ENCODE assay signal across 6 fruit fly cellular contexts in the genomic region with DNA sequence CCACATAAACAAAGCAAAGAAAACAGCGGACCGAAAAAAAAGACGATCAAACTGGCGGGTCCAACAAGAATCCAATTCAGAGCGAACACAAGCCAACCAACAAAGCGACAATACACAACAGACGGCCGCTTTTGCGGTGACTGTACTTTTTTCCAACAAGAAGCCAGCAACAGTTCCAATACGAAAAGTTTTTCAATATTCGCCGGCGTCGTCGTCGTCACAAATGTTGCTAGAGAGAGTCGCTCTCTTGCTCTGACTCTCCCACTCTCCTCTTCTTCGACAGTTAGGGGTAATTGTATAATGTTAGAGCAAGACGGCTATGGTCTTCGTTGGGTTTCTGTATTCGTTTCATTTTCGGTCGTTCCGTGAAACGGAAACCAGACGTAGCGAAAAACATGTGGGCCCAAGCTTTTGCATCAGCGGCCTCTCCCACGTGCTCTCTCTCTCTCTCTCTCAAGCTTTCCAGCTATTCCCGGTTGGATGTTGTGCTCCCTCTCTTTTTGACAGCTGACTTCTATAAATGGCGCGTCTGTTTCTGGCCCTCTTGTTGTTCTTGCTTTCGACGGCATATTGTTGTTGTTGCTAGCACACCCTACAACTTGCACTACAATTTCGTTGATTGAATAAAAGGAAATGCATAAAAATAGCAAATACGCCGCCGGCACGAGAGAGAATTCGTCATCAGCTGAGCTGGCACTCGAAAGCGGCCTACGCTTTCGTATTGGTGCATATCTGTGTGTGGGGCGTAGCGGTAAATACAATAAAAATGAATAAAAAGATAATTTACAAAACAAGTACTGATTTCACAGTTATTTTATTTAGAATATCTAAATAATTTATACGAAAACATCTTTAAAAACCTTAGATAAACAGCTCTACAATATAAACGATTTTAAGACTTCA.
TF ChIP-seq lines count a peak whose summit lies in the region.

No protein-coding gene starts in this region.

- TF ChIP-seq CTCF in whole organism, embryonic (GFP tag; optimal IDR thresholded peaks at IDR 0.05; lab: Kevin White, UChicago), result peak; percentile 51

TF ChIP-seq in whole organism, 6 proteins besides CTCF, POLR2A, EP300 and RAD21:
- no peak for TF ChIP-seq psq (optimal IDR thresholded peaks at IDR 0.05; lab: Kevin White, UChicago)
- no peak for TF ChIP-seq CG8478 (optimal IDR thresholded peaks at IDR 0.05; lab: Kevin White, UChicago)
- peak in 1 of 2 experiments; percentile 73 for TF ChIP-seq EcR (GFP tag; optimal IDR thresholded peaks at IDR 0.05; lab: Kevin White, UChicago)
- no peak for TF ChIP-seq usp (GFP tag; optimal IDR thresholded peaks at IDR 0.05; lab: Kevin White, UChicago)
- TF ChIP-seq pan (optimal IDR thresholded peaks at IDR 0.05; lab: Kevin White, UChicago), result no peak
- TF ChIP-seq Dll (optimal IDR thresholded peaks at IDR 0.05; lab: Kevin White, UChicago), result peak; percentile 92

TF ChIP-seq in whole organism, adult, 20 proteins besides CTCF, POLR2A, EP300 and RAD21 (continues in another document):
- peak; percentile 86 for TF ChIP-seq ovo (GFP tag; optimal IDR thresholded peaks at IDR 0.05; lab: Kevin White, UChicago)
- TF ChIP-seq cnc (optimal IDR thresholded peaks at IDR 0.05; lab: Kevin White, UChicago), result no peak
- peak; percentile 92 for TF ChIP-seq bab1 (GFP tag; optimal IDR thresholded peaks at IDR 0.05; lab: Kevin White, UChicago)
- TF ChIP-seq CG14711 (tag; optimal IDR thresholded peaks at IDR 0.05; lab: Kevin White, UChicago), result peak; percentile 65
- peak; percentile 98 for TF ChIP-seq CG11617 (GFP tag; optimal IDR thresholded peaks at IDR 0.05; lab: Kevin White, UChicago)
- peak; percentile 32 for TF ChIP-seq CG1620 (GFP tag; optimal IDR thresholded peaks at IDR 0.05; lab: Kevin White, UChicago)
- TF ChIP-seq pad (GFP tag; optimal IDR thresholded peaks at IDR 0.05; lab: Kevin White, UChicago), result peak; percentile 100
- peak; percentile 99 for TF ChIP-seq kay (GFP tag; lab: Kevin White, UChicago; ENCODE audit: borderline replicate concordance)
- no peak for TF ChIP-seq CG5204 (GFP tag; optimal IDR thresholded peaks at IDR 0.05; lab: Kevin White, UChicago)
- peak; percentile 93 for TF ChIP-seq CG12768 (GFP tag; optimal IDR thresholded peaks at IDR 0.05; lab: Kevin White, UChicago)
- TF ChIP-seq Mnt (GFP tag; optimal IDR thresholded peaks at IDR 0.05; lab: Kevin White, UChicago), result peak; percentile 99
- TF ChIP-seq CG7101 (tag; optimal IDR thresholded peaks at IDR 0.05; lab: Kevin White, UChicago), result peak; percentile 94
- peak; percentile 99 for TF ChIP-seq cic (GFP tag; optimal IDR thresholded peaks at IDR 0.05; lab: Kevin White, UChicago)
- no peak for TF ChIP-seq toe (GFP tag; optimal IDR thresholded peaks at IDR 0.05; lab: Kevin White, UChicago)
- TF ChIP-seq CG7045 (GFP tag; optimal IDR thresholded peaks at IDR 0.05; lab: Kevin White, UChicago), result peak; percentile 92

TF ChIP-seq in whole organism, embryonic, 481 proteins besides CTCF, POLR2A, EP300 and RAD21 (continues in another document):
- no peak for TF ChIP-seq Ssrp (tag; optimal IDR thresholded peaks at IDR 0.05; lab: Kevin White, UChicago)
- no peak for TF ChIP-seq ham (GFP tag; IDR thresholded peaks at IDR 0.05; lab: Robert Waterston, UW)
- TF ChIP-seq kah (GFP tag; optimal IDR thresholded peaks at IDR 0.05; lab: Kevin White, UChicago), result peak; percentile 90
- no peak for TF ChIP-seq Mrtf (GFP tag; IDR thresholded peaks at IDR 0.05; lab: Robert Waterston, UW)
- TF ChIP-seq Hmx (GFP tag; optimal IDR thresholded peaks at IDR 0.05; lab: Kevin White, UChicago), result no peak
- peak; percentile 16 for TF ChIP-seq psq (GFP tag; optimal IDR thresholded peaks at IDR 0.05; lab: Kevin White, UChicago)
- TF ChIP-seq CG9437 (GFP tag; optimal IDR thresholded peaks at IDR 0.05; lab: Kevin White, UChicago), result peak; percentile 66
- no peak for TF ChIP-seq Chrac-16 (GFP tag; optimal IDR thresholded peaks at IDR 0.05; lab: Kevin White, UChicago)
- peak; percentile 54 for TF ChIP-seq oc (tag; optimal IDR thresholded peaks at IDR 0.05; lab: Kevin White, UChicago)
- TF ChIP-seq Dbx (GFP tag; IDR thresholded peaks at IDR 0.05; lab: Robert Waterston, UW), result no peak
- TF ChIP-seq CkIIα-i1 (GFP tag; IDR thresholded peaks at IDR 0.05; lab: Robert Waterston, UW), result no peak
- no peak for TF ChIP-seq pan (optimal IDR thresholded peaks at IDR 0.05; lab: Kevin White, UChicago)
- TF ChIP-seq pan (GFP tag; optimal IDR thresholded peaks at IDR 0.05 in 1 of 2, IDR thresholded peaks at IDR 0.05 in 1 of 2), result no peak
- TF ChIP-seq tup (GFP tag; optimal IDR thresholded peaks at IDR 0.05; lab: Kevin White, UChicago), result no peak
- TF ChIP-seq MTF-1 (GFP tag; optimal IDR thresholded peaks at IDR 0.05; lab: Kevin White, UChicago; ENCODE audit: borderline replicate concordance), result peak; percentile 93
- TF ChIP-seq sens (GFP tag; lab: Kevin White, UChicago), result peak; percentile 84

TF ChIP-seq in whole organism, prepupa, 60 proteins besides CTCF, POLR2A, EP300 and RAD21 (continues in another document):
- TF ChIP-seq CG3919 (GFP tag; optimal IDR thresholded peaks at IDR 0.05; lab: Kevin White, UChicago) (peak; percentile 82), CG15336 (GFP tag; IDR thresholded peaks at IDR 0.05; lab: Robert Waterston, UW) (no peak), CG11294 (GFP tag; IDR thresholded peaks at IDR 0.05; lab: Robert Waterston, UW) (no peak), vri (GFP tag; optimal IDR thresholded peaks at IDR 0.05; lab: Kevin White, UChicago) (peak; percentile 97), CG1621 (tag; optimal IDR thresholded peaks at IDR 0.05; lab: Kevin White, UChicago) (peak; percentile 70), CG16779 (tag; optimal IDR thresholded peaks at IDR 0.05; lab: Kevin White, UChicago) (peak; percentile 79), acj6 (GFP tag; optimal IDR thresholded peaks at IDR 0.05; lab: Kevin White, UChicago) (peak; percentile 34), Hr4 (GFP tag; optimal IDR thresholded peaks at IDR 0.05; lab: Kevin White, UChicago) (peak; percentile 6), Lpt (GFP tag; optimal IDR thresholded peaks at IDR 0.05; lab: Kevin White, UChicago) (peak; percentile 79), CG10669 (GFP tag; optimal IDR thresholded peaks at IDR 0.05; lab: Kevin White, UChicago) (peak; percentile 11), lz (GFP tag; optimal IDR thresholded peaks at IDR 0.05; lab: Kevin White, UChicago) (peak; percentile 51), net (GFP tag; optimal IDR thresholded peaks at IDR 0.05; lab: Kevin White, UChicago) (peak; percentile 52), OdsH (GFP tag; optimal IDR thresholded peaks at IDR 0.05; lab: Kevin White, UChicago) (peak; percentile 13), CG6808 (GFP tag; optimal IDR thresholded peaks at IDR 0.05; lab: Kevin White, UChicago) (peak; percentile 71), fd59A (GFP tag; optimal IDR thresholded peaks at IDR 0.05; lab: Kevin White, UChicago) (peak; percentile 6), topi (GFP tag; optimal IDR thresholded peaks at IDR 0.05; lab: Kevin White, UChicago) (peak; percentile 73)

TF ChIP-seq in whole organism, pupa, 21 proteins besides CTCF, POLR2A, EP300 and RAD21:
- TF ChIP-seq Snoo (tag; optimal IDR thresholded peaks at IDR 0.05; lab: Kevin White, UChicago) (peak; percentile 83), CG32121 (GFP tag; IDR thresholded peaks at IDR 0.05; lab: Robert Waterston, UW) (no peak), CG10348 (GFP tag; IDR thresholded peaks at IDR 0.05; lab: Robert Waterston, UW) (no peak), EcR (GFP tag; optimal IDR thresholded peaks at IDR 0.05; lab: Kevin White, UChicago) (peak; percentile 82), CG15710 (tag; optimal IDR thresholded peaks at IDR 0.05; lab: Kevin White, UChicago) (peak; percentile 32), CG14655 (GFP tag; optimal IDR thresholded peaks at IDR 0.05; lab: Kevin White, UChicago) (peak; percentile 61), Pif1A (GFP tag; optimal IDR thresholded peaks at IDR 0.05; lab: Kevin White, UChicago) (peak; percentile 21), CG13204 (GFP tag; optimal IDR thresholded peaks at IDR 0.05; lab: Kevin White, UChicago) (peak; percentile 55), CG9948 (tag; optimal IDR thresholded peaks at IDR 0.05; lab: Kevin White, UChicago) (no peak), CG8159 (tag; optimal IDR thresholded peaks at IDR 0.05; lab: Kevin White, UChicago) (peak; percentile 55), CG8301 (tag; optimal IDR thresholded peaks at IDR 0.05; lab: Kevin White, UChicago) (peak; percentile 26), gl (tag; optimal IDR thresholded peaks at IDR 0.05; lab: Kevin White, UChicago) (peak; percentile 74), CG34367 (tag; optimal IDR thresholded peaks at IDR 0.05; lab: Kevin White, UChicago) (peak; percentile 49)

TF ChIP-seq in whole organism, wandering third instar larva, 38 proteins besides CTCF, POLR2A, EP300 and RAD21 (continues in another document):
- TF ChIP-seq Mio (GFP tag; optimal IDR thresholded peaks at IDR 0.05; lab: Kevin White, UChicago) (no peak), dsf (GFP tag; optimal IDR thresholded peaks at IDR 0.05; lab: Kevin White, UChicago; ENCODE audit: borderline replicate concordance) (no peak), usp (GFP tag; optimal IDR thresholded peaks at IDR 0.05; lab: Kevin White, UChicago) (no peak), CG32264 (GFP tag; optimal IDR thresholded peaks at IDR 0.05; lab: Kevin White, UChicago) (peak; percentile 70), Jra (GFP tag; optimal IDR thresholded peaks at IDR 0.05; lab: Kevin White, UChicago) (no peak), lola (GFP tag; optimal IDR thresholded peaks at IDR 0.05; lab: Kevin White, UChicago) (no peak), Hnf4 (GFP tag; optimal IDR thresholded peaks at IDR 0.05; lab: Kevin White, UChicago) (peak; percentile 41), CrebA (GFP tag; optimal IDR thresholded peaks at IDR 0.05; lab: Kevin White, UChicago; ENCODE audit: borderline replicate concordance) (no peak), Dfd (GFP tag; optimal IDR thresholded peaks at IDR 0.05; lab: Kevin White, UChicago) (no peak), woc (GFP tag; optimal IDR thresholded peaks at IDR 0.05; lab: Kevin White, UChicago) (peak; percentile 9), Sp1 (GFP tag; optimal IDR thresholded peaks at IDR 0.05; lab: Kevin White, UChicago) (peak; percentile 89), rgr (GFP tag; optimal IDR thresholded peaks at IDR 0.05; lab: Kevin White, UChicago) (peak; percentile 89), Hr78 (GFP tag; optimal IDR thresholded peaks at IDR 0.05; lab: Kevin White, UChicago) (no peak), OdsH (GFP tag; optimal IDR thresholded peaks at IDR 0.05; lab: Kevin White, UChicago) (peak; percentile 78), dmrt93B (GFP tag; optimal IDR thresholded peaks at IDR 0.05; lab: Kevin White, UChicago) (peak; percentile 59), Myc (optimal IDR thresholded peaks at IDR 0.05; lab: Kevin White, UChicago) (peak; percentile 85), Dif (GFP tag; optimal IDR thresholded peaks at IDR 0.05; lab: Kevin White, UChicago; ENCODE audit: partially characterized antibody) (peak; percentile 92), fru (GFP tag; optimal IDR thresholded peaks at IDR 0.05; lab: Kevin White, UChicago) (peak; percentile 65), HLH106 (tag; optimal IDR thresholded peaks at IDR 0.05; lab: Kevin White, UChicago) (peak; percentile 62), pan (optimal IDR thresholded peaks at IDR 0.05; lab: Kevin White, UChicago) (no peak), sv (GFP tag; optimal IDR thresholded peaks at IDR 0.05; lab: Kevin White, UChicago) (no peak), jim (GFP tag; optimal IDR thresholded peaks at IDR 0.05; lab: Kevin White, UChicago) (no peak)
